Fruit fly (Drosophila melanogaster): Measurements from ENCODE around the gene CG3862.

CG3862 gene

dm6 chr2L:825768-826263 lies at the start of gene CG3862, which contains the start of gene dock:
CG3862 (minus strand) TSS chr2L:825861.
dock (plus strand) TSS chr2L:825969.
- TF ChIP-seq Sox15 (GFP tag; optimal IDR thresholded peaks at IDR 0.05) (no peak), CG3919 (GFP tag; optimal IDR thresholded peaks at IDR 0.05) (peak; percentile 32), CG11902 (GFP tag; optimal IDR thresholded peaks at IDR 0.05) (no peak), dsx (GFP tag; optimal IDR thresholded peaks at IDR 0.05; ENCODE audit: poor library complexity, severe bottlenecking) (peak; percentile 13), CG7368 (GFP tag; optimal IDR thresholded peaks at IDR 0.05) (no peak), net (GFP tag; optimal IDR thresholded peaks at IDR 0.05) (no peak), Hr39 (GFP tag; optimal IDR thresholded peaks at IDR 0.05) (no peak), ss (GFP tag; optimal IDR thresholded peaks at IDR 0.05) (peak in 1 of 2 experiments; percentile 33), spab (GFP tag; optimal IDR thresholded peaks at IDR 0.05) (no peak), CG11294 (GFP tag; IDR thresholded peaks at IDR 0.05) (no peak), Lpt (GFP tag; optimal IDR thresholded peaks at IDR 0.05) (peak; percentile 12), acj6 (GFP tag; optimal IDR thresholded peaks at IDR 0.05) (no peak), Smox (GFP tag; optimal IDR thresholded peaks at IDR 0.05) (no peak), esn (GFP tag; optimal IDR thresholded peaks at IDR 0.05) (peak; percentile 54), Eip93F (GFP tag; optimal IDR thresholded peaks at IDR 0.05) (no peak), OdsH (GFP tag; optimal IDR thresholded peaks at IDR 0.05) (no peak), CG6792 (GFP tag; optimal IDR thresholded peaks at IDR 0.05) (peak; percentile 6), Ets96B (tag; optimal IDR thresholded peaks at IDR 0.05) (no peak), CG11762 (GFP tag; optimal IDR thresholded peaks at IDR 0.05; ENCODE audit: insufficient read depth) (no peak), CG1621 (tag; optimal IDR thresholded peaks at IDR 0.05) (peak; percentile 26), Sox14 (GFP tag; optimal IDR thresholded peaks at IDR 0.05) (peak; percentile 60), Hr38 (GFP tag; optimal IDR thresholded peaks at IDR 0.05) (no peak), svp (GFP tag) (peak; percentile 60), CG31627 (GFP tag; optimal IDR thresholded peaks at IDR 0.05) (peak; percentile 41), CG6276 (GFP tag; optimal IDR thresholded peaks at IDR 0.05) (no peak), CG8119 (GFP tag; IDR thresholded peaks at IDR 0.05) (peak; percentile 30; the same call in 1 of the 3 replicates), Met (GFP tag; optimal IDR thresholded peaks at IDR 0.05) (no peak), CG9139 (GFP tag; optimal IDR thresholded peaks at IDR 0.05) (no peak), Sox102F (GFP tag; optimal IDR thresholded peaks at IDR 0.05) (no peak), Gug (GFP tag; IDR thresholded peaks at IDR 0.05) (no peak), salr (GFP tag; optimal IDR thresholded peaks at IDR 0.05) (no peak), CG15336 (GFP tag; IDR thresholded peaks at IDR 0.05) (peak; percentile 21; the same call in 1 of the 2 replicates), cyc (GFP tag; optimal IDR thresholded peaks at IDR 0.05) (peak; percentile 33), CG8632 (GFP tag; optimal IDR thresholded peaks at IDR 0.05) (no peak), CG8319 (GFP tag; optimal IDR thresholded peaks at IDR 0.05) (no peak), CG6163 (GFP tag; IDR thresholded peaks at IDR 0.05) (peak; percentile 59; the same call in 1 of the 3 replicates), Eip75B (GFP tag; optimal IDR thresholded peaks at IDR 0.05) (peak; percentile 59), CG32006 (GFP tag; optimal IDR thresholded peaks at IDR 0.05) (peak; percentile 21), CG34406 (GFP tag; optimal IDR thresholded peaks at IDR 0.05) (no peak), fd85E (GFP tag; optimal IDR thresholded peaks at IDR 0.05) (no peak), Hr4 (GFP tag; optimal IDR thresholded peaks at IDR 0.05) (no peak), fd59A (GFP tag; optimal IDR thresholded peaks at IDR 0.05) (no peak), CG10631 (GFP tag; optimal IDR thresholded peaks at IDR 0.05) (no peak), CG6854 (GFP tag; optimal IDR thresholded peaks at IDR 0.05) (peak; percentile 35), CG16779 (tag; optimal IDR thresholded peaks at IDR 0.05) (peak; percentile 32), topi (GFP tag; optimal IDR thresholded peaks at IDR 0.05) (peak; percentile 38), eg (GFP tag; IDR thresholded peaks at IDR 0.05) (peak; percentile 34; the same call in 1 of the 3 replicates), CG6808 (GFP tag; optimal IDR thresholded peaks at IDR 0.05) (peak; percentile 55), Ets21C (GFP tag; optimal IDR thresholded peaks at IDR 0.05) (peak; percentile 14), Blimp-1 (GFP tag; optimal IDR thresholded peaks at IDR 0.05) (no peak), vri (GFP tag; optimal IDR thresholded peaks at IDR 0.05) (peak; percentile 70), lz (GFP tag; optimal IDR thresholded peaks at IDR 0.05) (peak; percentile 29)

Data from whole organism, prepupa.